Worm (Caenorhabditis elegans): ENCODE data around the gene T07H3.7.

- TF ChIP-seq W03F9.2 (tag; optimal IDR thresholded peaks at IDR 0.05), result no peak
- TF ChIP-seq dao-5 (tag; optimal IDR thresholded peaks at IDR 0.05), result no peak
These were observed 27.9 kb downstream of the T07H3.7 start, which contains the start of gene K05F6.14 for ce11 chrII:1561863-1562262.
